Worm (Caenorhabditis elegans) whole organism, late embryonic: Measurements from ENCODE around the gene K04C1.2.

Experiments
- F13H6.1 ChIP-seq: sonication (generic microtip); optimal IDR thresholded peaks from 2 replicates; lab custom pipeline; 2016; ENCODE audit warnings: missing genetic modification characterization, missing compliant biosample characterization
- madf-2 ChIP-seq: sonication (generic microtip); optimal IDR thresholded peaks from 2 replicates; lab custom pipeline; 2017; ENCODE audit warnings: missing genetic modification characterization, missing compliant biosample characterization

DNA sequence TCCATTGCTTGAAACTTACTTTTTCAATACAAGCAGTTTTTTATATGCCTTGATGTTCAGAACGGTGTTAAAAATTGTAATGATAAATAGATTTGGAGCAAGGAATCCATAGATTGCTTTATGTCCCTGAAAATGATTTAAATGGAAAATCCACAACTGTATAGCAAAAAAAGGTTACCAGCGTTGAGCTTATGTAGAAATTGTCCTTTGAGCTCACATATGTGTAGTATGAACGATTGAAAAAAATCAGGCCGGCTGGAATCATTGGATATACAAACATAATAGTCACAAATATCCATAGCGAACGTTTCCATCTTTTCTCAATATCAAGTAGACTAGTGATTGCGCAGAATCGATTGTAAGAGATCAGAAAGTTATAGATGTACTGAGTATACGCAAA, 4.1 kb upstream of the K04C1.2 start, which contains the start of gene srg-36:
- no peak for TF ChIP-seq F13H6.1 (tag; lab: Kevin White, UChicago)
- no peak for TF ChIP-seq madf-2
